Worm (Caenorhabditis elegans) whole organism, young adult: ENCODE results near the gene K08F8.15.

ENCODE experiments used
- B0035.1 ChIP-seq: sonication (generic microtip); optimal IDR thresholded peaks from 2 replicates; lab custom pipeline; 2016; ENCODE audit warnings: missing genetic modification characterization, mild to moderate bottlenecking, missing compliant biosample characterization, missing genotype, missing genetic modification reagents
- F37B4.10 ChIP-seq: fragments of 200-800 bp; sonication (Bioruptor generic); IDR thresholded peaks from 2 replicates; pipeline ENCODE4 v1.3.6; 2022; ENCODE audit warnings: missing genetic modification characterization, missing compliant biosample characterization
- F57C9.4 ChIP-seq: sonication (generic microtip); optimal IDR thresholded peaks from 2 replicates; lab custom pipeline; 2017; ENCODE audit warnings: mild to moderate bottlenecking, missing genetic modification characterization, missing compliant biosample characterization
- K12H6.12 ChIP-seq: fragments of 200-800 bp; sonication (Bioruptor generic); optimal IDR thresholded peaks from 2 replicates; lab custom pipeline; 2018; ENCODE audit warnings: mild to moderate bottlenecking, missing genetic modification characterization, missing compliant biosample characterization
- Y67H2A.10 ChIP-seq: fragments of 200-800 bp; sonication (Bioruptor generic); conservative IDR thresholded peaks from 2 replicates; pipeline ENCODE4 v1.3.6; 2022; ENCODE audit warnings: missing genetic modification reagents, missing genetic modification characterization, missing compliant biosample characterization
- chd-7 ChIP-seq: sonication (generic microtip); optimal IDR thresholded peaks from 2 replicates; lab custom pipeline; 2016; ENCODE audit warnings: mild to moderate bottlenecking, missing genetic modification characterization, moderate library complexity, missing compliant biosample characterization
- ets-4 ChIP-seq: fragments of 200-800 bp; sonication (Bioruptor generic); optimal IDR thresholded peaks from 2 replicates; lab custom pipeline; 2018; ENCODE audit warnings: mild to moderate bottlenecking, missing genetic modification characterization, missing compliant biosample characterization
- hsf-1 ChIP-seq: fragments of 200-800 bp; sonication (Bioruptor generic); IDR thresholded peaks from 2 replicates; pipeline ENCODE4 v1.3.6; 2022; ENCODE audit warnings: missing genetic modification reagents, missing genetic modification characterization, missing compliant biosample characterization
- lsy-27 ChIP-seq: sonication (generic microtip); optimal IDR thresholded peaks from 2 replicates; lab custom pipeline; 2017; ENCODE audit warnings: missing genetic modification characterization, mild to moderate bottlenecking, missing compliant biosample characterization, antibody characterized with exemption, missing genotype, borderline replicate concordance; ENCODE audit not compliant: insufficient read depth
- repo-1 ChIP-seq: sonication (generic microtip); optimal IDR thresholded peaks from 2 replicates; lab custom pipeline; 2017; ENCODE audit warnings: mild to moderate bottlenecking, missing genetic modification characterization, missing compliant biosample characterization
- zfh-2 ChIP-seq: fragments of 200-800 bp; sonication (Bioruptor generic); conservative IDR thresholded peaks from 2 replicates; pipeline ENCODE4 v1.3.6; 2022; ENCODE audit warnings: missing genetic modification reagents, missing genetic modification characterization, missing compliant biosample characterization
- ztf-28 ChIP-seq: fragments of 200-800 bp; sonication (Bioruptor generic); IDR thresholded peaks from 2 replicates; pipeline ENCODE4 v1.3.6; 2022; ENCODE audit warnings: missing genetic modification reagents, missing genetic modification characterization, missing compliant biosample characterization
- ztf-3 ChIP-seq: fragments of 200-800 bp; sonication (Bioruptor generic); optimal IDR thresholded peaks from 2 replicates; lab custom pipeline; 2018; ENCODE audit warnings: mild to moderate bottlenecking, missing genetic modification characterization, missing compliant biosample characterization

K08F8.15 gene

DNA sequence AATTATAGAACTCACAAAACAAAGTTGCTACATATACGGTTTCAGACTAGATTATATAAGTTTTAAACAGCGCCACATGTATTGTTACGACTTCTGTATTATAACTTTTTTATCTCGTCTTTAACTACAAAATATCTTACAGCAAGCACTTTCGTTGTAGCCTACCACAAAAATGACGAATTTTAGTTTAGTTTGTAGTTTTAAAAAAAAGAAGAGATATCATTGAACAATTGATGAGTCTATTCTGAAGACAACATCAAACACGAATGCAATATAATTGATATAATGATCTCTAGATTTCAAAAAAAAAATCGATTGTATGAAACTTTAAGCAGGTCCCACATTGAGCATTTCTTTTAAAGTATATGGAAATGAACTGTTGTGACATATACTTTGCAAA, 47.6 kb downstream of the K08F8.15 start:
- TF ChIP-seq ztf-3 (GFP tag; lab: Kevin White, UChicago) (no peak), K12H6.12 (no peak), ztf-28 (no peak), hsf-1 (no peak), F57C9.4 (tag; lab: Kevin White, UChicago) (no peak), ets-4 (GFP tag; lab: Kevin White, UChicago) (no peak), zfh-2 (no peak), B0035.1 (tag; lab: Kevin White, UChicago) (no peak), Y67H2A.10 (no peak), repo-1 (tag; lab: Kevin White, UChicago) (no peak), F37B4.10 (GFP tag; lab: Robert Waterston, UW) (no peak), chd-7 (no peak), lsy-27 (tag; lab: Kevin White, UChicago) (no peak)
